Worm (Caenorhabditis elegans) whole organism, young adult: ENCODE results near the gene C26B2.2.

ENCODE experiments used
- C17E4.6 ChIP-seq: fragments of 200-800 bp; sonication (Bioruptor generic); IDR thresholded peaks from 2 replicates; pipeline ENCODE4 v1.3.6; 2022; ENCODE audit warnings: missing genetic modification reagents, missing genetic modification characterization, missing compliant biosample characterization
- F10E7.11 ChIP-seq: sonication (generic microtip); optimal IDR thresholded peaks from 2 replicates; lab custom pipeline; 2017; ENCODE audit warnings: mild to moderate bottlenecking, missing genetic modification characterization, moderate library complexity, missing compliant biosample characterization
- egl-44 ChIP-seq: fragments of 200-800 bp; sonication (Bioruptor generic); IDR thresholded peaks from 2 replicates; pipeline ENCODE4 v1.3.6; 2022; ENCODE audit warnings: missing genetic modification reagents, missing genetic modification characterization, missing compliant biosample characterization
- gei-17 ChIP-seq: fragments of 200-800 bp; sonication (Bioruptor generic); optimal IDR thresholded peaks from 2 replicates; lab custom pipeline; 2018; ENCODE audit warnings: mild to moderate bottlenecking, missing genetic modification characterization, missing compliant biosample characterization
- him-1 ChIP-seq: sonication (generic microtip); optimal IDR thresholded peaks from 2 replicates; lab custom pipeline; 2016; ENCODE audit warnings: missing genotype, missing genetic modification reagents, missing genetic modification characterization, missing compliant biosample characterization
- lag-1 ChIP-seq: fragments of 200-800 bp; sonication (Bioruptor generic); IDR thresholded peaks from 2 replicates; pipeline ENCODE4 v1.3.6; 2022; ENCODE audit warnings: missing genetic modification reagents, missing genetic modification characterization, missing compliant biosample characterization
- let-607 ChIP-seq, 2 experiments: fragments of 200-800 bp in 1 of 2; sonication (Bioruptor generic) in 1 of 2; sonication (generic microtip) in 1 of 2; optimal IDR thresholded peaks; 2 replicates each; lab custom pipeline; 2016 to 2018; ENCODE audit warnings: mild to moderate bottlenecking in 2 of 2, missing compliant biosample characterization in 2 of 2, missing genetic modification characterization in 2 of 2, moderate library complexity in 2 of 2, missing genotype in 1 of 2
- nhr-80 ChIP-seq: sonication (generic microtip); optimal IDR thresholded peaks from 2 replicates; lab custom pipeline; 2016; ENCODE audit warnings: missing genetic modification characterization, missing compliant biosample characterization
- pha-4 ChIP-seq: fragments of 150-350 bp; sonication (generic microtip); optimal IDR thresholded peaks from 2 replicates; lab custom pipeline; 2014; ENCODE audit warnings: missing biosample characterization, missing genetic modification reagents, missing genetic modification characterization
- snpc-4 ChIP-seq, 5 experiments: fragments of 150-350 bp in 1 of 5; sonication (generic microtip) in 4 of 5; optimal IDR thresholded peaks; 2 replicates each; lab custom pipeline; 2014 to 2018; ENCODE audit warnings: missing genetic modification characterization in 5 of 5, missing biosample characterization in 3 of 5, antibody characterized with exemption in 2 of 5, mild to moderate bottlenecking in 2 of 5, missing compliant biosample characterization in 2 of 5, missing genotype in 2 of 5, moderate library complexity in 2 of 5, missing genetic modification reagents in 1 of 5
- tbp1 ChIP-seq: fragments of 200-800 bp; sonication (Bioruptor generic); optimal IDR thresholded peaks from 2 replicates; lab custom pipeline; 2018; ENCODE audit warnings: mild to moderate bottlenecking, missing genetic modification characterization, missing compliant biosample characterization
- unc-62 ChIP-seq: fragments of 150-350 bp; optimal IDR thresholded peaks from 2 replicates; lab custom pipeline; 2014; ENCODE audit warnings: missing biosample characterization, missing genetic modification reagents, missing genetic modification characterization

ce11 chrIV:8062359-8062758 lies 40.4 kb upstream of the C26B2.2 start, which contains the start of gene sax-7:
- TF ChIP-seq snpc-4 (GFP tag; optimal IDR thresholded peaks at IDR 0.05; lab: Kevin White, UChicago) (no peak), snpc-4 (tag; optimal IDR thresholded peaks at IDR 0.05; lab: Kevin White, UChicago) (no peak), pha-4 (tag; lab: Kevin White, UChicago) (no peak), tbp1 (GFP tag; lab: Kevin White, UChicago) (no peak), F10E7.11 (tag; lab: Kevin White, UChicago) (no peak), gei-17 (GFP tag; lab: Kevin White, UChicago) (no peak), unc-62 (no peak), C17E4.6 (GFP tag; lab: Robert Waterston, UW) (no peak), egl-44 (GFP tag; lab: Robert Waterston, UW) (no peak), lag-1 (no peak), let-607 (tag; optimal IDR thresholded peaks at IDR 0.05; lab: Kevin White, UChicago) (no peak), nhr-80 (tag; lab: Kevin White, UChicago) (no peak), him-1 (tag; lab: Kevin White, UChicago) (no peak)
